Worm (Caenorhabditis elegans) whole organism, young adult: ENCODE data around the gene F31E8.4.

Source experiments
- F37B4.10 ChIP-seq: fragments of 200-800 bp; sonication (Bioruptor generic); IDR thresholded peaks from 2 replicates; pipeline ENCODE4 v1.3.6; 2022; ENCODE audit warnings: missing genetic modification characterization, missing compliant biosample characterization
- F39B2.1 ChIP-seq: fragments of 200-800 bp; sonication (Bioruptor generic); IDR thresholded peaks from 2 replicates; pipeline ENCODE4 v1.3.6; 2022; ENCODE audit warnings: missing genetic modification reagents, missing genetic modification characterization, missing compliant biosample characterization
- F52B5.7 ChIP-seq: sonication (generic microtip); optimal IDR thresholded peaks from 2 replicates; lab custom pipeline; 2016; ENCODE audit warnings: mild to moderate bottlenecking, missing genetic modification characterization, missing compliant biosample characterization
- Y53G8AR.9 ChIP-seq: fragments of 200-800 bp; sonication (Bioruptor generic); conservative IDR thresholded peaks from 2 replicates; pipeline ENCODE4 v1.3.6; 2022; ENCODE audit warnings: missing genetic modification reagents, missing genetic modification characterization, missing compliant biosample characterization
- Y56A3A.18 ChIP-seq: fragments of 200-800 bp; sonication (Bioruptor generic); IDR thresholded peaks from 2 replicates; pipeline ENCODE4 v1.3.6; 2022; ENCODE audit warnings: missing genetic modification reagents, missing genetic modification characterization, missing compliant biosample characterization
- Y79H2A.3 ChIP-seq: fragments of 200-800 bp; sonication (Bioruptor generic); conservative IDR thresholded peaks from 2 replicates; pipeline ENCODE4 v1.3.6; 2022; ENCODE audit warnings: missing genetic modification reagents, missing genetic modification characterization, missing compliant biosample characterization
- aptf-3 ChIP-seq: fragments of 200-800 bp; sonication (Bioruptor generic); IDR thresholded peaks from 2 replicates; pipeline ENCODE4 v1.3.6; 2022; ENCODE audit warnings: missing genetic modification characterization, missing compliant biosample characterization
- athp-1 ChIP-seq: sonication (generic microtip); optimal IDR thresholded peaks from 2 replicates; lab custom pipeline; 2017; ENCODE audit warnings: mild to moderate bottlenecking, missing genetic modification characterization, missing compliant biosample characterization
- attf-5 ChIP-seq: fragments of 200-800 bp; sonication (Bioruptor generic); optimal IDR thresholded peaks from 2 replicates; lab custom pipeline; 2018; ENCODE audit warnings: mild to moderate bottlenecking, missing genetic modification characterization, missing compliant biosample characterization
- bed-1 ChIP-seq: fragments of 200-800 bp; sonication (Bioruptor generic); IDR thresholded peaks from 2 replicates; pipeline ENCODE4 v1.3.6; 2022; ENCODE audit warnings: missing genetic modification reagents, missing genetic modification characterization, missing compliant biosample characterization
- bed-2 ChIP-seq: fragments of 200-800 bp; sonication (Bioruptor generic); IDR thresholded peaks from 2 replicates; pipeline ENCODE4 v1.3.6; 2022; ENCODE audit warnings: missing genetic modification reagents, missing genetic modification characterization, missing compliant biosample characterization
- ceh-58 ChIP-seq: fragments of 200-800 bp; sonication (Bioruptor generic); IDR thresholded peaks from 2 replicates; pipeline ENCODE4 v1.3.6; 2022; ENCODE audit warnings: missing genetic modification characterization, missing compliant biosample characterization
- chd-7 ChIP-seq: sonication (generic microtip); optimal IDR thresholded peaks from 2 replicates; lab custom pipeline; 2016; ENCODE audit warnings: mild to moderate bottlenecking, missing genetic modification characterization, moderate library complexity, missing compliant biosample characterization
- dox-1 ChIP-seq: fragments of 200-800 bp; sonication (Bioruptor generic); IDR thresholded peaks from 2 replicates; pipeline ENCODE4 v1.3.6; 2022; ENCODE audit warnings: missing genetic modification reagents, missing genetic modification characterization, missing compliant biosample characterization
- egrh-3 ChIP-seq: fragments of 200-800 bp; sonication (Bioruptor generic); IDR thresholded peaks from 2 replicates; pipeline ENCODE4 v1.3.6; 2022; ENCODE audit warnings: missing genetic modification reagents, missing genetic modification characterization, missing compliant biosample characterization
- ets-4 ChIP-seq: fragments of 200-800 bp; sonication (Bioruptor generic); optimal IDR thresholded peaks from 2 replicates; lab custom pipeline; 2018; ENCODE audit warnings: mild to moderate bottlenecking, missing genetic modification characterization, missing compliant biosample characterization
- gei-17 ChIP-seq: fragments of 200-800 bp; sonication (Bioruptor generic); optimal IDR thresholded peaks from 2 replicates; lab custom pipeline; 2018; ENCODE audit warnings: mild to moderate bottlenecking, missing genetic modification characterization, missing compliant biosample characterization
- him-1 ChIP-seq: sonication (generic microtip); optimal IDR thresholded peaks from 2 replicates; lab custom pipeline; 2016; ENCODE audit warnings: missing genotype, missing genetic modification reagents, missing genetic modification characterization, missing compliant biosample characterization
- hlh-26 ChIP-seq: fragments of 200-800 bp; sonication (Bioruptor generic); conservative IDR thresholded peaks from 2 replicates; pipeline ENCODE4 v1.3.6; 2022; ENCODE audit warnings: missing genetic modification reagents, missing genetic modification characterization, missing compliant biosample characterization
- hmg-1.2 ChIP-seq: fragments of 200-800 bp; sonication (Bioruptor generic); IDR thresholded peaks from 2 replicates; pipeline ENCODE4 v1.3.6; 2022; ENCODE audit warnings: missing genetic modification reagents, missing genetic modification characterization, missing compliant biosample characterization
- hrde-1 ChIP-seq: sonication (generic microtip); optimal IDR thresholded peaks from 2 replicates; lab custom pipeline; 2016; ENCODE audit warnings: missing genetic modification characterization, mild to moderate bottlenecking, missing compliant biosample characterization, moderate library complexity, missing genotype, missing genetic modification reagents, borderline replicate concordance
- hsf-1 ChIP-seq: fragments of 200-800 bp; sonication (Bioruptor generic); IDR thresholded peaks from 2 replicates; pipeline ENCODE4 v1.3.6; 2022; ENCODE audit warnings: missing genetic modification reagents, missing genetic modification characterization, missing compliant biosample characterization
- lin-26 ChIP-seq: fragments of 200-800 bp; sonication (Bioruptor generic); IDR thresholded peaks from 2 replicates; pipeline ENCODE4 v1.3.6; 2022; ENCODE audit warnings: missing genetic modification reagents, missing genetic modification characterization, missing compliant biosample characterization
- madf-10 ChIP-seq: sonication (generic microtip); optimal IDR thresholded peaks from 2 replicates; lab custom pipeline; 2016; ENCODE audit warnings: mild to moderate bottlenecking, missing genetic modification characterization, missing compliant biosample characterization
- madf-6 ChIP-seq: fragments of 200-800 bp; sonication (Bioruptor generic); IDR thresholded peaks from 2 replicates; pipeline ENCODE4 v1.3.6; 2022; ENCODE audit warnings: missing genetic modification reagents, missing genetic modification characterization, missing compliant biosample characterization
- madf-8 ChIP-seq: fragments of 200-800 bp; sonication (Bioruptor generic); conservative IDR thresholded peaks from 2 replicates; pipeline ENCODE4 v1.3.6; 2022; ENCODE audit warnings: missing genetic modification reagents, missing genetic modification characterization, missing compliant biosample characterization
- nfyb-1 ChIP-seq: fragments of 200-800 bp; sonication (Bioruptor generic); IDR thresholded peaks from 2 replicates; pipeline ENCODE4 v1.3.6; 2022; ENCODE audit warnings: missing genetic modification reagents, missing genetic modification characterization, missing compliant biosample characterization
- nhr-179 ChIP-seq: sonication (generic microtip); optimal IDR thresholded peaks from 2 replicates; lab custom pipeline; 2016; ENCODE audit warnings: mild to moderate bottlenecking, missing genetic modification characterization, missing compliant biosample characterization
- nhr-27 ChIP-seq: fragments of 200-800 bp; sonication (Bioruptor generic); optimal IDR thresholded peaks from 2 replicates; lab custom pipeline; 2018; ENCODE audit warnings: mild to moderate bottlenecking, missing genetic modification characterization, moderate library complexity, missing compliant biosample characterization
- repo-1 ChIP-seq: sonication (generic microtip); optimal IDR thresholded peaks from 2 replicates; lab custom pipeline; 2017; ENCODE audit warnings: mild to moderate bottlenecking, missing genetic modification characterization, missing compliant biosample characterization
- sdz-38 ChIP-seq: sonication (generic microtip); optimal IDR thresholded peaks from 2 replicates; lab custom pipeline; 2016; ENCODE audit warnings: missing genotype, missing genetic modification characterization, missing compliant biosample characterization
- sea-2 ChIP-seq: fragments of 200-800 bp; sonication (Bioruptor generic); IDR thresholded peaks from 2 replicates; pipeline ENCODE4 v1.3.6; 2022; ENCODE audit warnings: missing genetic modification characterization, missing compliant biosample characterization
- snpc-1.1 ChIP-seq: sonication (generic microtip); optimal IDR thresholded peaks from 2 replicates; lab custom pipeline; 2017; ENCODE audit warnings: missing genetic modification characterization, mild to moderate bottlenecking, missing compliant biosample characterization, antibody characterized with exemption, moderate library complexity, missing genotype, missing genetic modification reagents; ENCODE audit not compliant: insufficient read depth
- somi-1 ChIP-seq: fragments of 200-800 bp; sonication (Bioruptor generic); optimal IDR thresholded peaks from 2 replicates; lab custom pipeline; 2018; ENCODE audit warnings: mild to moderate bottlenecking, missing genetic modification characterization, missing compliant biosample characterization
- unc-130 ChIP-seq: sonication (generic microtip); optimal IDR thresholded peaks from 2 replicates; lab custom pipeline; 2016; ENCODE audit warnings: missing genetic modification reagents, missing genetic modification characterization, missing compliant biosample characterization
- xnd-1 ChIP-seq: sonication (generic microtip); optimal IDR thresholded peaks from 2 replicates; lab custom pipeline; 2016; ENCODE audit warnings: missing genotype, missing genetic modification reagents, missing genetic modification characterization, missing compliant biosample characterization
- zfh-2 ChIP-seq: fragments of 200-800 bp; sonication (Bioruptor generic); conservative IDR thresholded peaks from 2 replicates; pipeline ENCODE4 v1.3.6; 2022; ENCODE audit warnings: missing genetic modification reagents, missing genetic modification characterization, missing compliant biosample characterization
- ztf-26 ChIP-seq: sonication (generic microtip); optimal IDR thresholded peaks from 2 replicates; lab custom pipeline; 2017; ENCODE audit warnings: missing genetic modification characterization, missing compliant biosample characterization
- ztf-3 ChIP-seq: fragments of 200-800 bp; sonication (Bioruptor generic); optimal IDR thresholded peaks from 2 replicates; lab custom pipeline; 2018; ENCODE audit warnings: mild to moderate bottlenecking, missing genetic modification characterization, missing compliant biosample characterization

Gene F31E8.4

ce11 chrII:6847917-6848379 is 48.0 kb upstream of the F31E8.4 start, which contains the start of gene tbc-6 (continued):
- TF ChIP-seq dox-1 (GFP tag; lab: Robert Waterston, UW), result 0 out of 2 replicates have a peak, but pooled peaks have one; percentile 19
- TF ChIP-seq ceh-58 (GFP tag; lab: Robert Waterston, UW), result no peak
- no peak for TF ChIP-seq bed-2 (GFP tag; lab: Robert Waterston, UW)
- TF ChIP-seq hrde-1, result no peak
- no peak for TF ChIP-seq hlh-26
- TF ChIP-seq sdz-38 (tag; lab: Kevin White, UChicago), result no peak
- TF ChIP-seq Y56A3A.18 (GFP tag; lab: Robert Waterston, UW), result 0 out of 2 replicates have a peak, but pooled peaks have one; percentile 7
- TF ChIP-seq unc-130 (GFP tag; lab: Kevin White, UChicago), result no peak
- TF ChIP-seq him-1 (tag; lab: Kevin White, UChicago), result peak; percentile 30
- no peak for TF ChIP-seq madf-10 (tag; lab: Kevin White, UChicago)
- TF ChIP-seq somi-1 (GFP tag; lab: Kevin White, UChicago), result peak; percentile 20
- no peak for TF ChIP-seq nhr-179 (tag; lab: Kevin White, UChicago)
- peak; percentile 31; the same call in 1 of the 2 replicates for TF ChIP-seq hmg-1.2
- TF ChIP-seq ztf-26, result no peak
- no peak for TF ChIP-seq F52B5.7 (tag; lab: Kevin White, UChicago)
- no peak for TF ChIP-seq nhr-27 (tag; lab: Kevin White, UChicago)
- no peak for TF ChIP-seq madf-6 (GFP tag; lab: Robert Waterston, UW)
- TF ChIP-seq zfh-2 (GFP tag; lab: Robert Waterston, UW), result no peak
- TF ChIP-seq hsf-1 (GFP tag; lab: Robert Waterston, UW), result no peak
- 0 out of 2 replicates have a peak, but pooled peaks have one; percentile 40 for TF ChIP-seq lin-26 (GFP tag; lab: Robert Waterston, UW)
- no peak for TF ChIP-seq egrh-3 (GFP tag; lab: Robert Waterston, UW)
- TF ChIP-seq Y53G8AR.9 (GFP tag; lab: Robert Waterston, UW), result no peak
- 0 out of 2 replicates have a peak, but pooled peaks have one; percentile 23 for TF ChIP-seq nfyb-1 (GFP tag; lab: Robert Waterston, UW)
- TF ChIP-seq athp-1, result no peak
- TF ChIP-seq madf-8, result no peak
- TF ChIP-seq F39B2.1, result no peak

- 0 out of 2 replicates have a peak, but pooled peaks have one; percentile 26 for TF ChIP-seq nfyb-1 (GFP tag; lab: Robert Waterston, UW)
- TF ChIP-seq gei-17 (GFP tag; lab: Kevin White, UChicago), result no peak
- peak; percentile 10 for TF ChIP-seq repo-1 (tag; lab: Kevin White, UChicago)
- TF ChIP-seq athp-1, result no peak
- no peak for TF ChIP-seq attf-5 (GFP tag; lab: Kevin White, UChicago)
- no peak for TF ChIP-seq snpc-1.1 (tag; lab: Kevin White, UChicago)
- TF ChIP-seq F37B4.10 (GFP tag; lab: Robert Waterston, UW), result no peak
- no peak for TF ChIP-seq ets-4 (GFP tag; lab: Kevin White, UChicago)
- peak; percentile 91 for TF ChIP-seq zfh-2 (GFP tag; lab: Robert Waterston, UW)
- TF ChIP-seq ztf-3 (GFP tag; lab: Kevin White, UChicago), result no peak
- no peak for TF ChIP-seq Y79H2A.3 (GFP tag; lab: Robert Waterston, UW)
- no peak for TF ChIP-seq madf-8
- no peak for TF ChIP-seq aptf-3
- TF ChIP-seq chd-7 (tag; lab: Kevin White, UChicago), result no peak
- no peak for TF ChIP-seq sea-2 (GFP tag; lab: Robert Waterston, UW)
- TF ChIP-seq egrh-3 (GFP tag; lab: Robert Waterston, UW), result peak; percentile 47; the same call in 1 of the 2 replicates
- TF ChIP-seq hrde-1, result no peak
- TF ChIP-seq bed-1 (GFP tag; lab: Robert Waterston, UW), result no peak
- TF ChIP-seq dox-1 (GFP tag; lab: Robert Waterston, UW), result no peak
- no peak for TF ChIP-seq madf-10 (tag; lab: Kevin White, UChicago)
- TF ChIP-seq xnd-1, result no peak
Observed at ce11 chrII:6846723-6847122, 46.8 kb upstream of the F31E8.4 start.
